Worm (Caenorhabditis elegans) whole organism, L3 larva: ENCODE data around the gene srt-36.
"Not testable (repeated sequence)": the region's sequence is repeated elsewhere in the genome, so short reads cannot be mapped to it uniquely, and the experiment has no call there.

Source experiments
- fos-1 ChIP-seq: fragments of 150-350 bp; optimal IDR thresholded peaks from 2 replicates; lab custom pipeline; 2014; ENCODE audit warnings: missing biosample characterization, missing genetic modification characterization
- nhr-11 ChIP-seq: fragments of 150-350 bp; optimal IDR thresholded peaks from 2 replicates; lab custom pipeline; 2014; ENCODE audit warnings: missing biosample characterization, missing genetic modification characterization
- nhr-67 ChIP-seq: fragments of 150-350 bp; optimal IDR thresholded peaks from 2 replicates; lab custom pipeline; 2014; ENCODE audit warnings: missing biosample characterization, missing genetic modification characterization
- pqm-1 ChIP-seq: fragments of 150-350 bp; optimal IDR thresholded peaks from 2 replicates; lab custom pipeline; 2017; ENCODE audit warnings: missing biosample characterization, missing genetic modification characterization, inconsistent platforms
- snpc-4 ChIP-seq: fragments of 150-350 bp; optimal IDR thresholded peaks from 2 replicates; lab custom pipeline; 2014; ENCODE audit warnings: missing biosample characterization, missing genetic modification characterization
- unc-39 ChIP-seq: sonication (generic microtip); optimal IDR thresholded peaks from 4 replicates; lab custom pipeline; 2017; ENCODE audit warnings: missing biosample characterization, missing genetic modification characterization

DNA sequence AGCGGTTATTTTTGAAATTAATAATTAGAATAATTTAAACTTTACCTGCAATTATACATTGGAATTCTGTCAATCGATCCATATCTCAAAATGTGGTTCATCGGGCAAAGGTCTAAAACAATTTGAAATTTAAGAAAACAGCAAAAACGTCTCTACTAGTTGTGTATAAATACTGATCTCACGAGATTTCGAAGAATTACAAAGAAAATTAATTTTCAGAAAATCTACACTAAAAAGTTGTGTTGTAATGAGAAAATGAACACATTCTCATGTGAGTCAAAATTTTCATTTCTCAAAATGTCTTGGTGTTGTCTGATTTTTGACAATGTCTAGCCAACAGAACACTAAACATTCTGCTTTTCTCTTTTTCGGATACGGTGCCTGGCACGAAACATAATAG, 13.6 kb upstream of the srt-36 start, which contains the start of gene srt-37:
- TF ChIP-seq unc-39 (tag; lab: Kevin White, UChicago); nhr-11; snpc-4 (tag; lab: Kevin White, UChicago); pqm-1; fos-1 (tag; lab: Kevin White, UChicago); nhr-67 (tag; lab: Kevin White, UChicago): not testable (repeated sequence)
